Fruit fly (Drosophila melanogaster) whole organism, embryonic: Measurements from ENCODE around the gene CG13314.

Experiments used
- Atf6 ChIP-seq: fragments of 200-800 bp; sonication (Bioruptor generic); IDR thresholded peaks from 2 replicates; pipeline ENCODE4 v1.3.6; 2022; ENCODE audit warnings: missing biosample characterization, missing genetic modification characterization
- Blimp-1 ChIP-seq: fragments of 200-800 bp; sonication (Bioruptor generic); optimal IDR thresholded peaks from 3 replicates; lab custom pipeline; 2018; ENCODE audit warnings: missing biosample characterization, missing genetic modification characterization, mild to moderate bottlenecking, moderate library complexity, missing genetic modification reagents
- CG1024 ChIP-seq: fragments of 200-800 bp; sonication (Bioruptor generic); IDR thresholded peaks from 2 replicates; pipeline ENCODE4 v1.3.6; 2022; ENCODE audit warnings: missing biosample characterization, missing genetic modification characterization
- CG10462 ChIP-seq: fragments of 200-800 bp; sonication (Bioruptor generic); optimal IDR thresholded peaks from 2 replicates; lab custom pipeline; 2016; ENCODE audit warnings: missing biosample characterization, missing genetic modification characterization
- CG10654 ChIP-seq: fragments of 200-800 bp; sonication (Bioruptor generic); optimal IDR thresholded peaks from 2 replicates; lab custom pipeline; 2016; ENCODE audit warnings: missing biosample characterization, missing genetic modification characterization
- CG12155 ChIP-seq: fragments of 200-800 bp; sonication (Bioruptor generic); optimal IDR thresholded peaks from 3 replicates; lab custom pipeline; 2016; ENCODE audit warnings: missing biosample characterization, missing genetic modification characterization
- CG12219 ChIP-seq: fragments of 200-800 bp; sonication (Bioruptor generic); optimal IDR thresholded peaks from 3 replicates; lab custom pipeline; 2018; ENCODE audit warnings: missing biosample characterization, mild to moderate bottlenecking, missing genetic modification characterization
- CG12299 ChIP-seq: fragments of 200-800 bp; sonication (Bioruptor generic); optimal IDR thresholded peaks from 2 replicates; lab custom pipeline; 2018; ENCODE audit warnings: missing biosample characterization, mild to moderate bottlenecking, missing genetic modification characterization
- CG12659 ChIP-seq: fragments of 200-800 bp; sonication (Bioruptor generic); optimal IDR thresholded peaks from 3 replicates; lab custom pipeline; 2017; ENCODE audit warnings: mild to moderate bottlenecking, missing biosample characterization, missing genetic modification reagents, missing genetic modification characterization
- CG1647 ChIP-seq: fragments of 200-800 bp; sonication (Bioruptor generic); optimal IDR thresholded peaks from 3 replicates; lab custom pipeline; 2016; ENCODE audit warnings: missing biosample characterization, missing genetic modification characterization
- CG2116 ChIP-seq: fragments of 200-800 bp; sonication (Bioruptor generic); optimal IDR thresholded peaks from 3 replicates; lab custom pipeline; 2018; ENCODE audit warnings: missing biosample characterization, mild to moderate bottlenecking, missing genetic modification characterization
- CG2120 ChIP-seq: fragments of 200-800 bp; sonication (Bioruptor generic); optimal IDR thresholded peaks from 3 replicates; lab custom pipeline; 2016; ENCODE audit warnings: missing biosample characterization, missing genetic modification characterization
- CG30403 ChIP-seq: fragments of 200-800 bp; sonication (Bioruptor generic); optimal IDR thresholded peaks from 3 replicates; lab custom pipeline; 2016; ENCODE audit warnings: missing biosample characterization, missing genetic modification characterization
- CG31441 ChIP-seq: fragments of 200-800 bp; sonication (Bioruptor generic); IDR thresholded peaks from 2 replicates; pipeline ENCODE4 v1.3.6; 2022; ENCODE audit warnings: missing biosample characterization, missing genetic modification characterization
- CG3407 ChIP-seq: fragments of 200-800 bp; sonication (Bioruptor generic); optimal IDR thresholded peaks from 2 replicates; lab custom pipeline; 2018; ENCODE audit warnings: missing biosample characterization, mild to moderate bottlenecking, missing genetic modification characterization
- CG4360 ChIP-seq: fragments of 200-800 bp; sonication (Bioruptor generic); IDR thresholded peaks from 2 replicates; pipeline ENCODE4 v1.3.6; 2022; ENCODE audit warnings: missing biosample characterization, missing genetic modification characterization
- CG4707 ChIP-seq: fragments of 200-800 bp; sonication (Bioruptor generic); optimal IDR thresholded peaks from 2 replicates; lab custom pipeline; 2018; ENCODE audit warnings: missing biosample characterization, mild to moderate bottlenecking, missing genetic modification characterization, moderate library complexity
- CG6175 ChIP-seq: fragments of 200-800 bp; sonication (Bioruptor generic); IDR thresholded peaks from 3 replicates; pipeline ENCODE4 v1.3.6; 2022; ENCODE audit warnings: missing biosample characterization, missing genetic modification characterization
- CG7745 ChIP-seq: fragments of 200-800 bp; sonication (Bioruptor generic); optimal IDR thresholded peaks from 2 replicates; lab custom pipeline; 2018; ENCODE audit warnings: missing biosample characterization, mild to moderate bottlenecking, missing genetic modification characterization, moderate library complexity
- CG9727 ChIP-seq: fragments of 200-800 bp; sonication (Bioruptor generic); optimal IDR thresholded peaks from 3 replicates; lab custom pipeline; 2017; ENCODE audit warnings: missing biosample characterization, mild to moderate bottlenecking, missing genetic modification characterization
- Dfd ChIP-seq, 2 experiments: fragments of >200 bp; optimal IDR thresholded peaks; 2 replicates each; lab custom pipeline; 2017; ENCODE audit warnings: missing biosample characterization in 2 of 2, missing genetic modification characterization in 2 of 2
- Eip74EF ChIP-seq, 2 experiments: fragments of 200-800 bp in 1 of 2; fragments of >200 bp in 1 of 2; sonication (Bioruptor generic) in 1 of 2; optimal IDR thresholded peaks; 2 replicates each; lab custom pipeline; 2017 to 2019; ENCODE audit warnings: missing biosample characterization in 2 of 2, missing genetic modification characterization in 2 of 2, mild to moderate bottlenecking in 1 of 2, moderate library complexity in 1 of 2
- Fer2 ChIP-seq: fragments of 200-800 bp; sonication (Bioruptor generic); optimal IDR thresholded peaks from 2 replicates; lab custom pipeline; 2018; ENCODE audit warnings: missing biosample characterization, mild to moderate bottlenecking, missing genetic modification characterization, moderate library complexity
- Hsf ChIP-seq: fragments of 200-800 bp; sonication (Bioruptor generic); optimal IDR thresholded peaks from 3 replicates; lab custom pipeline; 2016; ENCODE audit warnings: missing biosample characterization, missing genetic modification characterization
- MTF-1 ChIP-seq: fragments of 200-800 bp; sonication (Bioruptor generic); optimal IDR thresholded peaks from 2 replicates; lab custom pipeline; 2018; ENCODE audit warnings: missing biosample characterization, mild to moderate bottlenecking, missing genetic modification characterization, borderline replicate concordance
- Oli ChIP-seq: fragments of 200-800 bp; sonication (Bioruptor generic); optimal IDR thresholded peaks from 2 replicates; lab custom pipeline; 2018; ENCODE audit warnings: missing biosample characterization, mild to moderate bottlenecking, missing genetic modification characterization, moderate library complexity
- PHDP ChIP-seq: fragments of 200-800 bp; sonication (Bioruptor generic); optimal IDR thresholded peaks from 3 replicates; lab custom pipeline; 2018; ENCODE audit warnings: missing biosample characterization, mild to moderate bottlenecking, missing genetic modification characterization, moderate library complexity
- Ptx1 ChIP-seq: fragments of 200-800 bp; sonication (Bioruptor generic); IDR thresholded peaks from 2 replicates; pipeline ENCODE4 v1.3.6; 2022; ENCODE audit warnings: missing biosample characterization, missing genetic modification characterization
- Sry-β ChIP-seq: fragments of 200-800 bp; sonication (Bioruptor generic); optimal IDR thresholded peaks from 2 replicates; lab custom pipeline; 2018; ENCODE audit warnings: missing biosample characterization, mild to moderate bottlenecking, missing genetic modification characterization, moderate library complexity
- YL-1 ChIP-seq: fragments of 200-800 bp; sonication (Bioruptor generic); optimal IDR thresholded peaks from 3 replicates; lab custom pipeline; 2017; ENCODE audit warnings: missing biosample characterization, mild to moderate bottlenecking, missing genetic modification characterization
- abd-A ChIP-seq: fragments of 200-800 bp; sonication (Bioruptor generic); optimal IDR thresholded peaks from 3 replicates; lab custom pipeline; 2019; ENCODE audit warnings: missing biosample characterization, mild to moderate bottlenecking, missing genetic modification characterization, moderate library complexity
- al ChIP-seq: fragments of 200-800 bp; sonication (Bioruptor generic); IDR thresholded peaks from 2 replicates; pipeline ENCODE4 v1.3.6; 2022; ENCODE audit warnings: missing biosample characterization, missing genetic modification characterization
- az2 ChIP-seq: fragments of 200-800 bp; sonication (Bioruptor generic); optimal IDR thresholded peaks from 3 replicates; lab custom pipeline; 2016; ENCODE audit warnings: missing biosample characterization, missing genetic modification characterization
- chinmo ChIP-seq: fragments of 200-800 bp; sonication (Bioruptor generic); IDR thresholded peaks from 4 replicates; pipeline ENCODE4 v1.3.6; 2022; ENCODE audit warnings: missing biosample characterization, missing genetic modification characterization; ENCODE audit not compliant: partially characterized antibody
- chm ChIP-seq: fragments of 200-800 bp; sonication (Bioruptor generic); IDR thresholded peaks from 2 replicates; pipeline ENCODE4 v1.3.6; 2022; ENCODE audit warnings: missing biosample characterization, missing genetic modification characterization
- chn ChIP-seq: fragments of 200-800 bp; sonication (Bioruptor generic); optimal IDR thresholded peaks from 2 replicates; lab custom pipeline; 2016; ENCODE audit warnings: missing biosample characterization, missing genetic modification characterization
- dmrt11E ChIP-seq: fragments of 200-800 bp; sonication (Bioruptor generic); optimal IDR thresholded peaks from 3 replicates; lab custom pipeline; 2018; ENCODE audit warnings: missing biosample characterization, mild to moderate bottlenecking, missing genetic modification characterization, moderate library complexity
- dpn ChIP-seq, 2 experiments: fragments of 200-800 bp; sonication (Bioruptor generic); optimal IDR thresholded peaks; 3 replicates each; lab custom pipeline; 2016; ENCODE audit warnings: missing biosample characterization in 2 of 2, missing genetic modification characterization in 2 of 2
- eve ChIP-seq, 2 experiments: fragments of >200 bp; optimal IDR thresholded peaks; 2 replicates each; lab custom pipeline; 2017; ENCODE audit warnings: missing biosample characterization in 2 of 2, missing genetic modification characterization in 2 of 2
- gem ChIP-seq: fragments of 200-800 bp; sonication (Bioruptor generic); optimal IDR thresholded peaks from 2 replicates; lab custom pipeline; 2019; ENCODE audit warnings: missing biosample characterization, mild to moderate bottlenecking, missing genetic modification characterization, moderate library complexity
- jumu ChIP-seq: fragments of 200-800 bp; sonication (Bioruptor generic); optimal IDR thresholded peaks from 3 replicates; lab custom pipeline; 2016; ENCODE audit warnings: missing biosample characterization, missing genetic modification characterization
- klu ChIP-seq: fragments of 200-800 bp; sonication (Bioruptor generic); IDR thresholded peaks from 2 replicates; pipeline ENCODE4 v1.3.6; 2022; ENCODE audit warnings: missing biosample characterization, missing genetic modification characterization
- lov ChIP-seq, 2 experiments: fragments of 200-800 bp in 1 of 2; fragments of >200 bp in 1 of 2; sonication (Bioruptor generic) in 1 of 2; IDR thresholded peaks in 1 of 2; optimal IDR thresholded peaks in 1 of 2; 2 replicates in 1 of 2; 3 replicates in 1 of 2; pipeline versions ENCODE4 v1.3.6 to Lab custom; 2017 to 2022; ENCODE audit warnings: missing biosample characterization in 1 of 2, missing genetic modification characterization in 1 of 2
- pum ChIP-seq: fragments of 200-800 bp; sonication (Bioruptor generic); optimal IDR thresholded peaks from 2 replicates; lab custom pipeline; 2016; ENCODE audit warnings: missing biosample characterization, missing genetic modification characterization
- ranshi ChIP-seq: fragments of 200-800 bp; sonication (Bioruptor generic); IDR thresholded peaks from 2 replicates; pipeline ENCODE4 v1.3.6; 2022; ENCODE audit warnings: missing biosample characterization, missing genetic modification characterization
- sens ChIP-seq: fragments of 200-800 bp; sonication (Bioruptor generic); peaks from one replicate; lab custom pipeline; 2016; ENCODE audit warnings: missing biosample characterization, missing genetic modification characterization
- tup ChIP-seq: fragments of 200-800 bp; sonication (Bioruptor generic); optimal IDR thresholded peaks from 2 replicates; lab custom pipeline; 2016; ENCODE audit warnings: missing biosample characterization, mild to moderate bottlenecking, missing genetic modification characterization, moderate library complexity
- wor ChIP-seq: fragments of 200-800 bp; sonication (Bioruptor generic); IDR thresholded peaks from 2 replicates; pipeline ENCODE4 v1.3.6; 2022; ENCODE audit warnings: missing biosample characterization, missing genetic modification characterization

The CG13314 gene

dm6 chr3L:8953199-8953956 is 28.2 kb upstream of the CG13314 start (continued):
- peak; percentile 49 for TF ChIP-seq Fer2 (tag; lab: Kevin White, UChicago)
- peak; percentile 35 for TF ChIP-seq YL-1 (GFP tag; lab: Kevin White, UChicago)
- peak; percentile 25 for TF ChIP-seq MTF-1 (GFP tag; lab: Kevin White, UChicago)
- TF ChIP-seq dmrt11E, result peak; percentile 41
- peak; percentile 52 for TF ChIP-seq Hsf (GFP tag; lab: Kevin White, UChicago)
- no peak for TF ChIP-seq wor (GFP tag; lab: Robert Waterston, UW)
- TF ChIP-seq CG12659 (GFP tag; lab: Kevin White, UChicago), result peak; percentile 67
- no peak for TF ChIP-seq klu (GFP tag; lab: Robert Waterston, UW)
- TF ChIP-seq chm (GFP tag; lab: Robert Waterston, UW), result peak; percentile 63
- TF ChIP-seq CG31441, result peak; percentile 84
- peak; percentile 84 for TF ChIP-seq gem
- peak; percentile 4 for TF ChIP-seq Sry-β
- peak; percentile 95 for TF ChIP-seq sens (GFP tag; lab: Kevin White, UChicago)
- peak; percentile 56 for TF ChIP-seq CG12219
- TF ChIP-seq jumu (GFP tag; lab: Kevin White, UChicago), result peak; percentile 45
- TF ChIP-seq chn (GFP tag; lab: Kevin White, UChicago), result peak; percentile 2
- peak in 1 of 2 experiments; percentile 18 for TF ChIP-seq Eip74EF (GFP tag; optimal IDR thresholded peaks at IDR 0.05; lab: Kevin White, UChicago)
- TF ChIP-seq CG1024, result no peak
- TF ChIP-seq Oli, result peak; percentile 74
- TF ChIP-seq CG4707 (GFP tag; lab: Kevin White, UChicago), result peak; percentile 96
- peak; percentile 63 for TF ChIP-seq CG9727 (GFP tag; lab: Kevin White, UChicago)
- TF ChIP-seq CG30403 (GFP tag; lab: Kevin White, UChicago), result peak; percentile 73
- peak; percentile 44 for TF ChIP-seq CG2116 (GFP tag; lab: Kevin White, UChicago)
- no peak for TF ChIP-seq CG1647 (GFP tag; lab: Kevin White, UChicago)
- 0 out of 2 replicates have a peak, but pooled peaks have one; percentile 38 for TF ChIP-seq al (GFP tag; lab: Robert Waterston, UW)
- 0 out of 4 replicates have a peak, but pooled peaks have one; percentile 34 for TF ChIP-seq chinmo (GFP tag; lab: Robert Waterston, UW)
- TF ChIP-seq CG12155 (GFP tag; lab: Kevin White, UChicago), result peak; percentile 87
- peak; percentile 37 for TF ChIP-seq az2
- TF ChIP-seq CG4360 (GFP tag; lab: Robert Waterston, UW), result 0 out of 2 replicates have a peak, but pooled peaks have one; percentile 4
- no peak for TF ChIP-seq Dfd (GFP tag; optimal IDR thresholded peaks at IDR 0.05; lab: Kevin White, UChicago)
- peak; percentile 41; the same call in 1 of the 2 replicates for TF ChIP-seq Ptx1
- no peak for TF ChIP-seq CG10462 (GFP tag; lab: Kevin White, UChicago)
- no peak for TF ChIP-seq CG6175 (GFP tag; lab: Robert Waterston, UW)
- peak; percentile 65 for TF ChIP-seq CG3407
- TF ChIP-seq lov (optimal IDR thresholded peaks at IDR 0.05; lab: Kevin White, UChicago), result no peak
- no peak for TF ChIP-seq lov (GFP tag; IDR thresholded peaks at IDR 0.05; lab: Robert Waterston, UW)
- TF ChIP-seq CG7745 (tag; lab: Kevin White, UChicago), result no peak
- peak; percentile 4 for TF ChIP-seq tup
- TF ChIP-seq Atf6 (GFP tag; lab: Robert Waterston, UW), result 0 out of 2 replicates have a peak, but pooled peaks have one; percentile 17
- TF ChIP-seq pum (GFP tag; lab: Kevin White, UChicago), result peak; percentile 57
- TF ChIP-seq abd-A (tag; lab: Kevin White, UChicago), result peak; percentile 69
- TF ChIP-seq CG2120 (GFP tag; lab: Kevin White, UChicago), result peak; percentile 70
- peak; percentile 41 to 57 for TF ChIP-seq dpn (GFP tag; optimal IDR thresholded peaks at IDR 0.05; lab: Kevin White, UChicago)
- TF ChIP-seq CG10654 (GFP tag; lab: Kevin White, UChicago), result peak; percentile 4
- TF ChIP-seq ranshi (GFP tag; lab: Robert Waterston, UW), result no peak; the same call in 1 of the 2 replicates
- TF ChIP-seq PHDP (tag; lab: Kevin White, UChicago), result peak; percentile 69
- peak; percentile 59 for TF ChIP-seq Blimp-1
- no peak for TF ChIP-seq eve (GFP tag; optimal IDR thresholded peaks at IDR 0.05; lab: Kevin White, UChicago)
- peak; percentile 68 for TF ChIP-seq CG12299
